Worm (Caenorhabditis elegans) whole organism, young adult: ENCODE data around the gene apa-2.

ENCODE experiments used
- K12H6.12 ChIP-seq: fragments of 200-800 bp; sonication (Bioruptor generic); optimal IDR thresholded peaks from 2 replicates; lab custom pipeline; 2018; ENCODE audit warnings: mild to moderate bottlenecking, missing genetic modification characterization, missing compliant biosample characterization
- lin-54 ChIP-seq: fragments of 200-800 bp; sonication (Bioruptor generic); optimal IDR thresholded peaks from 2 replicates; lab custom pipeline; 2018; ENCODE audit warnings: mild to moderate bottlenecking, missing genetic modification characterization, missing compliant biosample characterization
- pbrm-1 ChIP-seq: fragments of 200-800 bp; sonication (Bioruptor generic); IDR thresholded peaks from 2 replicates; pipeline ENCODE4 v1.3.6; 2022; ENCODE audit warnings: missing genetic modification reagents, missing genetic modification characterization, missing compliant biosample characterization
- unc-62 ChIP-seq: fragments of 150-350 bp; optimal IDR thresholded peaks from 2 replicates; lab custom pipeline; 2014; ENCODE audit warnings: missing biosample characterization, missing genetic modification reagents, missing genetic modification characterization
- zim-3 ChIP-seq: sonication (generic microtip); optimal IDR thresholded peaks from 2 replicates; lab custom pipeline; 2017; ENCODE audit warnings: mild to moderate bottlenecking, missing genetic modification characterization, moderate library complexity, missing compliant biosample characterization
- ztf-25 ChIP-seq: fragments of 200-800 bp; sonication (Bioruptor generic); IDR thresholded peaks from 2 replicates; pipeline ENCODE4 v1.3.6; 2022; ENCODE audit warnings: missing genetic modification reagents, missing genetic modification characterization, missing compliant biosample characterization

DNA sequence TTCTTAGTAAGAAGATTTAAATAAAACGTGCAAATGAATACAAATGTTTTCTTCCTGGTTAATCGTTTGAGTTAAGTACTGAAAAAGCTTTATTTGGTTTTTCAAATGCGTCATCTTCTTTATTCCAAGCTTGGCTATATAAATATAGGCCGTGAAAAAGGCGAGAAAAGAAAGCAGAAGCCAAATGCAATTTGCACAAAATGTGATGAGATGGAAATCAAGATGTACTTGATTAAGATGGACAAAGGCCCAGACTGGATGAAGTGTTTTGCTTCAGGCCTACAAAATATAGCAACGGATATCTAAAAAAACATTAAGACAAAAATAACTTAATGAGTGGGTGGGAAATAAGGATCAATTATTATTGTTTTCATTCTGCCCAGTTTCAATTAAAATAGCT, 33.7 kb downstream of the apa-2 start:
- no peak for TF ChIP-seq K12H6.12 (tag; lab: Kevin White, UChicago)
- no peak for TF ChIP-seq pbrm-1 (GFP tag; lab: Robert Waterston, UW)
- TF ChIP-seq lin-54 (GFP tag; lab: Kevin White, UChicago): no peak
- no peak for TF ChIP-seq zim-3 (tag; lab: Kevin White, UChicago)
- TF ChIP-seq unc-62 (GFP tag; lab: Kevin White, UChicago): no peak
- no peak for TF ChIP-seq ztf-25 (GFP tag; lab: Robert Waterston, UW)
